Worm (Caenorhabditis elegans): ENCODE measurements around the gene F42A10.9.

The F42A10.9 gene

DNA sequence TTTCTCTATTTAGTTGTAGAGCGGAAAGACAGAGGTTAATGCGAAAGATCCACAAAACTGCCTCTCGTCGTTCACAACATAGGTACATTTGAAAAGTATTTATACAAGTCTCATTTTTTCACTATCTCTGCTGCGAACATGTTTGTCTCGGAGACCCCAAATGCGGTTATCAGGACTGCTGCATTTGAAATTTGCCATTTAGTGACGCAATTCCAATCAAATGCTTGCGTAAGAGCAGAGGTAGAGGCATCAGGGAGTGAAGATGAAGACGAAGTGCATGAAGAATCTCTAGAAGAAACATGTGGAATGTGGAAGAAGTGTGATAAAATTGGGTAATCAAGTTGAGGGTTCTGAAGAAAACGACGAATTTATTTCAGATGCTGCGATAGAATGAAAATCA lies 30.3 kb upstream of the F42A10.9 start:
- peak; percentile 13 for TF ChIP-seq nhr-80 (tag; optimal IDR thresholded peaks at IDR 0.05)
- no peak for TF ChIP-seq ets-4 (GFP tag; optimal IDR thresholded peaks at IDR 0.05)
- no peak for TF ChIP-seq ama-1 (optimal IDR thresholded peaks at IDR 0.05)
- no peak for TF ChIP-seq ama-1 (GFP tag; optimal IDR thresholded peaks at IDR 0.05)

DNA sequence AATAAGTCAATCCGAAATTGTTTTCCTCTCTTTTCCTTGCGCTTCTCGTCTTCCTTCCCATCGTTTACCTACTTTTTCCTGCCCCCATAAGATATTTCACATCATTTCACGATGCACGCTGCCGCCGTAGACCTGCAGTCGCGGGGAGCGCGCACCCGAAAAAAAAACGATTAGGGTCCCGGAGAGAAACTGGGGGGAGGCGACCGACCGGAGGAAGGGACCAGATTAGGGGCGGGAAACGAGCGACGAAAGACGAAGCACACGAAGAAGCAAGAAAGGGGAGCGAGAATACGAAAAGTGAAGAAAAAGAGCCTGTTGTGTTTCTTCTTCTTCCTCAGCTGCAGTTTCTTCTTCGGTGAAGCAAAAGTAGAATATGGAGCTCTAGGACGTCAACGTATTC lies 29.2 kb upstream of the F42A10.9 start:
- no peak for TF ChIP-seq rec-8 (tag; optimal IDR thresholded peaks at IDR 0.05)
- no peak for TF ChIP-seq snpc-4 (GFP tag; optimal IDR thresholded peaks at IDR 0.05)
- peak in 1 of 4 experiments; percentile 28 for TF ChIP-seq snpc-4 (tag; optimal IDR thresholded peaks at IDR 0.05)
- 0 out of 2 replicates have a peak, but pooled peaks have one; percentile 28 for TF ChIP-seq mcd-1 (GFP tag; IDR thresholded peaks at IDR 0.05)
- TF ChIP-seq somi-1 (GFP tag; optimal IDR thresholded peaks at IDR 0.05) = peak; percentile 15
- TF ChIP-seq egrh-3 (GFP tag; IDR thresholded peaks at IDR 0.05) = peak; percentile 49; the same call in 1 of the 2 replicates
- TF ChIP-seq zfh-2 (GFP tag; conservative IDR thresholded peaks at IDR 0.05) = peak; percentile 96
- no peak for TF ChIP-seq C06A6.2 (GFP tag; conservative IDR thresholded peaks at IDR 0.05)
- TF ChIP-seq chd-7 (tag; optimal IDR thresholded peaks at IDR 0.05) = peak; percentile 1
- no peak for TF ChIP-seq bed-2 (GFP tag; IDR thresholded peaks at IDR 0.05)
- TF ChIP-seq lag-1 (GFP tag; IDR thresholded peaks at IDR 0.05) = no peak
- TF ChIP-seq die-1 (tag; optimal IDR thresholded peaks at IDR 0.05) = peak; percentile 4
- no peak for TF ChIP-seq cebp-1 (GFP tag; IDR thresholded peaks at IDR 0.05)
- peak; percentile 17 for TF ChIP-seq cebp-1 (tag; optimal IDR thresholded peaks at IDR 0.05)

DNA sequence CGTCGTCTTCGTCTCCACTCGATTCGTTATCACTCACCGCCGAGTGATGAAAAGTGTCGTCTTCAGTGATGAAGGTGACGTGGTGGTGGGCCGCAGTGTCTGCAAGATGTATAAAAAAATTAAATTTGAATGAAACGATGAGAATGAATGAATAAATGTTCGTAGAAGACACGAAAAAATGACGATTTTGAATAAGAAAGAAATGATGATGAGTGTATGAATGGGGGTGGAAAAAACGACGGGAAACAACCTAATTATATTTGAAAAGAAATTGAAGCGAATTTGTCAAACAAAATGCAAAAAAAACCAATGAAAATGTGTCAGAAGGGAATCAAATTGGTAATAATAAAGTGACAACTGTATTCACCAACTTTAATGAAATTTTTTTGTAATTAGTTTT lies 28.2 kb upstream of the F42A10.9 start, which contains the start of gene mvk-1:
Gene mvk-1 (minus strand): TSS at position 101 of the 400 bp plus-strand sequence.
- no peak for TF ChIP-seq ztf-28 (GFP tag; IDR thresholded peaks at IDR 0.05)
- TF ChIP-seq F57C9.4 (tag; optimal IDR thresholded peaks at IDR 0.05) = no peak
- no peak for TF ChIP-seq zfh-2 (GFP tag; conservative IDR thresholded peaks at IDR 0.05)
- no peak for TF ChIP-seq hlh-12 (tag; optimal IDR thresholded peaks at IDR 0.05)
- no peak for TF ChIP-seq T07F8.4 (tag; optimal IDR thresholded peaks at IDR 0.05)
- TF ChIP-seq C17E4.6 (GFP tag; IDR thresholded peaks at IDR 0.05) = no peak
- no peak for TF ChIP-seq ceh-91 (GFP tag; IDR thresholded peaks at IDR 0.05)
- no peak for TF ChIP-seq lsy-27 (tag; optimal IDR thresholded peaks at IDR 0.05; ENCODE audit: borderline replicate concordance, insufficient read depth)
- TF ChIP-seq snpc-4 (GFP tag; optimal IDR thresholded peaks at IDR 0.05) = no peak
- no peak for TF ChIP-seq snpc-4 (tag; optimal IDR thresholded peaks at IDR 0.05)
- no peak for TF ChIP-seq attf-5 (GFP tag; optimal IDR thresholded peaks at IDR 0.05)
- TF ChIP-seq ztf-18 (tag; optimal IDR thresholded peaks at IDR 0.05) = no peak
- no peak for TF ChIP-seq B0336.3 (GFP tag; IDR thresholded peaks at IDR 0.05)
- TF ChIP-seq nfyb-1 (GFP tag; IDR thresholded peaks at IDR 0.05) = no peak

DNA sequence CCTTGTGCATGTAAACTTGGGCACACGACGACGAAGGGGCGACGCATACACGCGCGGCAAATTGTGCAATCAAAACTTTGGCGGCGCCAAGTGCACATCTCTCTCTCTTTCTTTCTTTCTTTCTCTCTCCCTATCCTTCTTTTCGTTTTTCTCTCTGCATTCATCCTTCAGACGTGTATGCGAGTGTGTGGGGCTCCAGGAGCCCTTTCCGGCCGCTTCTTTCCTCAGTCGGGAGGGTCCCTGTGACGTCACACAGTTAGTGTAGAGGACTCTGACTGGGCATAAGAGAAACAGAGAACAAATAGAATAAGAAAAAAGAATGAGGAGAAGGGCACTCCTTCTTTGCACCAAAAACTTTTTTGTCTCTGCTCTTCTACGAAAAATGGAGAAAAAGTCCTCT lies 26.9 kb upstream of the F42A10.9 start:
- TF ChIP-seq hmg-1.2 (GFP tag; IDR thresholded peaks at IDR 0.05) (peak; percentile 40; the same call in 1 of the 2 replicates), somi-1 (GFP tag; optimal IDR thresholded peaks at IDR 0.05) (peak; percentile 74), snpc-4 (GFP tag; optimal IDR thresholded peaks at IDR 0.05) (peak; percentile 25), snpc-4 (tag; optimal IDR thresholded peaks at IDR 0.05) (no peak), C06A6.2 (GFP tag; conservative IDR thresholded peaks at IDR 0.05) (0 out of 2 replicates have a peak, but pooled peaks have one; percentile 56), lsl-1 (GFP tag; optimal IDR thresholded peaks at IDR 0.05) (no peak), K12H6.12 (tag; optimal IDR thresholded peaks at IDR 0.05) (peak; percentile 64), lin-40 (tag; optimal IDR thresholded peaks at IDR 0.05) (peak; percentile 46), tbx-9 (tag; optimal IDR thresholded peaks at IDR 0.05; ENCODE audit: borderline replicate concordance) (no peak), bed-1 (GFP tag; IDR thresholded peaks at IDR 0.05) (0 out of 2 replicates have a peak, but pooled peaks have one; percentile 27), cebp-1 (GFP tag; IDR thresholded peaks at IDR 0.05) (no peak), cebp-1 (tag; optimal IDR thresholded peaks at IDR 0.05) (peak; percentile 48), snpc-1.1 (tag; optimal IDR thresholded peaks at IDR 0.05; ENCODE audit: insufficient read depth) (no peak), madf-10 (tag; optimal IDR thresholded peaks at IDR 0.05) (peak; percentile 43), mcd-1 (GFP tag; IDR thresholded peaks at IDR 0.05) (peak; percentile 17; the same call in 1 of the 2 replicates), atf-7 (tag; optimal IDR thresholded peaks at IDR 0.05) (peak; percentile 36), lin-35 (GFP tag; optimal IDR thresholded peaks at IDR 0.05) (peak in 1 of 3 experiments; percentile 59), ceh-27 (GFP tag; optimal IDR thresholded peaks at IDR 0.05) (peak; percentile 52), nfyb-1 (GFP tag; IDR thresholded peaks at IDR 0.05) (peak; percentile 61; the same call in 1 of the 2 replicates), F10E7.11 (tag; optimal IDR thresholded peaks at IDR 0.05) (no peak), chd-7 (tag; optimal IDR thresholded peaks at IDR 0.05) (peak; percentile 69), zfh-2 (GFP tag; conservative IDR thresholded peaks at IDR 0.05) (peak; percentile 92)

All from whole organism, young adult.